Worm (Caenorhabditis elegans) whole organism, L1 larva: Measurements from ENCODE around the gene prdx-3.

Source experiments
- C04F5.9 ChIP-seq: sonication (generic microtip); optimal IDR thresholded peaks from 2 replicates; lab custom pipeline; 2016; ENCODE audit warnings: missing genetic modification characterization, missing compliant biosample characterization
- C34B4.2 ChIP-seq: sonication (generic microtip); optimal IDR thresholded peaks from 2 replicates; lab custom pipeline; 2017; ENCODE audit warnings: mild to moderate bottlenecking, missing genetic modification characterization, missing compliant biosample characterization
- aha-1 ChIP-seq: fragments of 150-350 bp; optimal IDR thresholded peaks from 2 replicates; lab custom pipeline; 2014; ENCODE audit warnings: missing biosample characterization, missing genetic modification characterization
- ceh-63 ChIP-seq: fragments of 200-800 bp; sonication (Bioruptor generic); optimal IDR thresholded peaks from 2 replicates; lab custom pipeline; 2018; ENCODE audit warnings: mild to moderate bottlenecking, missing genetic modification characterization, missing compliant biosample characterization
- ceh-88 ChIP-seq: fragments of 200-800 bp; sonication (Bioruptor generic); IDR thresholded peaks from 2 replicates; pipeline ENCODE4 v1.3.6; 2022; ENCODE audit warnings: missing genetic modification characterization, missing compliant biosample characterization
- ceh-90 ChIP-seq: sonication (generic microtip); optimal IDR thresholded peaks from 2 replicates; lab custom pipeline; 2016; ENCODE audit warnings: missing genetic modification characterization, missing compliant biosample characterization
- dsc-1 ChIP-seq: sonication (generic microtip); optimal IDR thresholded peaks from 2 replicates; lab custom pipeline; 2016; ENCODE audit warnings: mild to moderate bottlenecking, missing genetic modification characterization, missing compliant biosample characterization
- efl-1 ChIP-seq, 4 experiments: fragments of 150-350 bp; optimal IDR thresholded peaks in 3 of 4; peaks in 1 of 4; 1 replicate in 1 of 4; 2 replicates in 3 of 4; lab custom pipeline; 2014; ENCODE audit warnings: missing biosample characterization in 2 of 4, missing genetic modification characterization in 2 of 4, missing genetic modification reagents in 2 of 4
- efl-3 ChIP-seq: fragments of 200-800 bp; sonication (Bioruptor generic); optimal IDR thresholded peaks from 2 replicates; lab custom pipeline; 2018; ENCODE audit warnings: mild to moderate bottlenecking, missing genetic modification characterization, missing compliant biosample characterization
- egl-27 ChIP-seq, 2 experiments: fragments of 150-350 bp in 1 of 2; sonication (generic microtip); optimal IDR thresholded peaks; 3 replicates each; lab custom pipeline; 2017 to 2018; ENCODE audit warnings: missing biosample characterization in 2 of 2, missing genetic modification characterization in 2 of 2, missing genetic modification reagents in 2 of 2
- elt-3 ChIP-seq, 6 experiments: fragments of 150-350 bp in 1 of 6; sonication (generic microtip); optimal IDR thresholded peaks; 2 replicates each; lab custom pipeline; 2017 to 2018; ENCODE audit warnings: missing biosample characterization in 6 of 6, missing genetic modification characterization in 6 of 6, inconsistent platforms in 1 of 6
- ets-5 ChIP-seq: fragments of 200-800 bp; sonication (Bioruptor generic); IDR thresholded peaks from 2 replicates; pipeline ENCODE4 v1.3.6; 2022; ENCODE audit warnings: missing genetic modification characterization, missing compliant biosample characterization
- hpl-2 ChIP-seq: fragments of 150-350 bp; optimal IDR thresholded peaks from 2 replicates; lab custom pipeline; 2014; ENCODE audit warnings: missing biosample characterization, missing genetic modification reagents, missing genetic modification characterization
- isw-1 ChIP-seq: fragments of 200-800 bp; sonication (Bioruptor generic); IDR thresholded peaks from 2 replicates; pipeline ENCODE4 v1.3.6; 2022; ENCODE audit warnings: missing genetic modification characterization, missing compliant biosample characterization
- jun-1 ChIP-seq: fragments of 150-350 bp; optimal IDR thresholded peaks from 2 replicates; lab custom pipeline; 2014; ENCODE audit warnings: missing biosample characterization, missing genetic modification reagents, missing genetic modification characterization
- lin-14 ChIP-seq: fragments of 200-800 bp; sonication (Bioruptor generic); optimal IDR thresholded peaks from 2 replicates; lab custom pipeline; 2018; ENCODE audit warnings: mild to moderate bottlenecking, missing genetic modification characterization, moderate library complexity, missing compliant biosample characterization
- lir-3 ChIP-seq: sonication (generic microtip); optimal IDR thresholded peaks from 2 replicates; lab custom pipeline; 2016; ENCODE audit warnings: mild to moderate bottlenecking, missing genetic modification characterization, moderate library complexity, missing compliant biosample characterization; ENCODE audit not compliant: poor library complexity
- lsy-2 ChIP-seq, 2 experiments: fragments of 150-350 bp; optimal IDR thresholded peaks; 2 replicates each; lab custom pipeline; 2014; ENCODE audit warnings: missing biosample characterization in 2 of 2, missing genetic modification characterization in 2 of 2
- mep-1 ChIP-seq: fragments of 150-350 bp; optimal IDR thresholded peaks from 2 replicates; lab custom pipeline; 2014; ENCODE audit warnings: missing biosample characterization, missing genetic modification characterization
- nhr-19 ChIP-seq: fragments of 200-800 bp; sonication (Bioruptor generic); conservative IDR thresholded peaks from 2 replicates; pipeline ENCODE4 v1.3.6; 2022; ENCODE audit warnings: missing genetic modification characterization, missing compliant biosample characterization
- nhr-28 ChIP-seq: fragments of 150-350 bp; optimal IDR thresholded peaks from 2 replicates; lab custom pipeline; 2014; ENCODE audit warnings: missing biosample characterization, missing genetic modification characterization
- pag-3 ChIP-seq: sonication (generic microtip); optimal IDR thresholded peaks from 2 replicates; lab custom pipeline; 2017; ENCODE audit warnings: missing genetic modification characterization, mild to moderate bottlenecking, missing compliant biosample characterization, antibody characterized with exemption, borderline replicate concordance; ENCODE audit not compliant: insufficient read depth
- pqm-1 ChIP-seq: sonication (generic microtip); optimal IDR thresholded peaks from 3 replicates; lab custom pipeline; 2017; ENCODE audit warnings: missing biosample characterization, missing genetic modification characterization
- rnt-1 ChIP-seq: sonication (generic microtip); optimal IDR thresholded peaks from 2 replicates; lab custom pipeline; 2016; ENCODE audit warnings: mild to moderate bottlenecking, missing genetic modification characterization, moderate library complexity, missing compliant biosample characterization
- sptf-1 ChIP-seq: fragments of 150-350 bp; optimal IDR thresholded peaks from 2 replicates; lab custom pipeline; 2014; ENCODE audit warnings: missing biosample characterization, missing genetic modification characterization
- sup-37 ChIP-seq: fragments of 200-800 bp; sonication (Bioruptor generic); optimal IDR thresholded peaks from 2 replicates; lab custom pipeline; 2018; ENCODE audit warnings: mild to moderate bottlenecking, missing genetic modification characterization, missing compliant biosample characterization
- swsn-7 ChIP-seq: sonication (generic microtip); optimal IDR thresholded peaks from 2 replicates; lab custom pipeline; 2016; ENCODE audit warnings: missing genetic modification characterization, missing compliant biosample characterization
- unc-130 ChIP-seq: fragments of 150-350 bp; optimal IDR thresholded peaks from 2 replicates; lab custom pipeline; 2017; ENCODE audit warnings: missing biosample characterization, missing genetic modification characterization, inconsistent platforms
- vab-15 ChIP-seq: sonication (generic microtip); optimal IDR thresholded peaks from 2 replicates; lab custom pipeline; 2017; ENCODE audit warnings: missing genotype, mild to moderate bottlenecking, missing genetic modification characterization, missing compliant biosample characterization
- zip-4 ChIP-seq: fragments of 200-800 bp; sonication (Bioruptor generic); optimal IDR thresholded peaks from 2 replicates; lab custom pipeline; 2018; ENCODE audit warnings: mild to moderate bottlenecking, missing genetic modification characterization, moderate library complexity, missing compliant biosample characterization
- ztf-11 ChIP-seq, 2 experiments: sonication (generic microtip); optimal IDR thresholded peaks; 2 replicates each; lab custom pipeline; 2016 to 2017; ENCODE audit warnings: missing genetic modification characterization in 2 of 2, missing biosample characterization in 1 of 2, missing compliant biosample characterization in 1 of 2

The prdx-3 gene

ce11 chrIII:4434294-4434781 lies 27.1 kb downstream of the prdx-3 start, which contains the start of gene C28A5.1:
C28A5.1 (minus strand) TSS chrIII:4434344.
- TF ChIP-seq zip-4 (GFP tag; lab: Kevin White, UChicago) (no peak), dsc-1 (tag; lab: Kevin White, UChicago) (no peak), lir-3 (tag; lab: Kevin White, UChicago) (no peak), ceh-63 (peak; percentile 27), C34B4.2 (no peak)

- TF ChIP-seq swsn-7 (tag; lab: Kevin White, UChicago) (no peak), nhr-28 (tag; lab: Kevin White, UChicago) (no peak), efl-1 (optimal IDR thresholded peaks at IDR 0.05; lab: Kevin White, UChicago) (no peak), efl-1 (GFP tag; optimal IDR thresholded peaks at IDR 0.05 in 1 of 2; lab: Kevin White, UChicago) (peak in 1 of 2 experiments; percentile 59)
Observed at ce11 chrIII:4435262-4435661, 28.0 kb downstream of the prdx-3 start.

DNA sequence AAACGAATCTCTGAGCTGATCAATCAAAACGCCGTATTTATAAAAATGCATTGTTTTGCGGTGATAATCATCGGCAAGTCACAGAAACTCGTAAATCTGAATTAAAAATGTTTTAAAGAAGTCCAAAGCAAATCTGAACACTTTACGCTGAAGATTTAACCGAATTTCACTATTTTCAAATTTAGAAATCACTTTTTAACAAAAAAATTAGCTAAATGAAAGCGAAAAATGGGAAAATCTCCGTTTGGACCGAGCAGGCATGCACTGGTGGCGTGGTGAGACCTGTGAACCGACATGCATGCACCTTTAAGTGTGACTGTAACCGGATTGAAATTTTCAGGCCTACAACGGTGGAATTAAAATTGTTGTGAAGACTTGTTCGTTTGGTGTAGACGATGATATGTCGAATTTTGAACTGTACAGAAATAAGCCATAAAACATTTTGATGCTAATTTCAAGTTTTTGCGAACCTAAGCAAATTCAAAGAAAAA lies 32.3 kb downstream of the prdx-3 start, which contains the start of gene C28A5.2:
Gene C28A5.2 (minus strand): TSS at position 51 of the 491 bp plus-strand sequence.
- no peak for TF ChIP-seq efl-1 (optimal IDR thresholded peaks at IDR 0.05; lab: Kevin White, UChicago)
- peak in 1 of 2 experiments; percentile 29 for TF ChIP-seq efl-1 (GFP tag; optimal IDR thresholded peaks at IDR 0.05 in 1 of 2; lab: Kevin White, UChicago)
- no peak for TF ChIP-seq unc-130 (tag; lab: Kevin White, UChicago)
- TF ChIP-seq sup-37, result no peak
- no peak for TF ChIP-seq aha-1 (tag; lab: Kevin White, UChicago)

DNA sequence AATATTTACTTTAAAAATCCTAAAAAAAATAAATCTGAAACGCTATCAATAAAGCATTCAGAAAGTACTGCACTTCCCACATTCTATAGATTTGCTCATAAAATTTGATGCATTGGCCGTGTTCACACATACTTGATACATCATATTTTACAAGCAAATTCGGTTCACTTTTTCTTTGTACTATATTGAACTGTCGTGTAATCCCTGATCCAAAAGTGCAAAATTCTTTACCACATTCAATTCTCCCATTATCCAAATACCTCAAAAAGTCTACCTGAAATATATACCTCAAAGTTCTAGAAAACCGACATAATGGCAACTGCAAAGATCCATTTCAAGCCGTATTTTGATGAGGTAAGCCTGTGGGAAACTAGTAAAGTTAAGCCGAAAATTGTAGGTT lies 34.5 kb downstream of the prdx-3 start, which contains the start of gene nex-3:
Gene nex-3 (plus strand): TSS at position 301 of the 400 bp plus-strand sequence.
- TF ChIP-seq efl-1 (optimal IDR thresholded peaks at IDR 0.05; lab: Kevin White, UChicago) (no peak), efl-1 (GFP tag; optimal IDR thresholded peaks at IDR 0.05 in 1 of 2; lab: Kevin White, UChicago) (peak in 1 of 2 experiments; percentile 76), ceh-88 (GFP tag; lab: Robert Waterston, UW) (no peak), elt-3 (tag; optimal IDR thresholded peaks at IDR 0.05; lab: Kevin White, UChicago) (no peak)

DNA sequence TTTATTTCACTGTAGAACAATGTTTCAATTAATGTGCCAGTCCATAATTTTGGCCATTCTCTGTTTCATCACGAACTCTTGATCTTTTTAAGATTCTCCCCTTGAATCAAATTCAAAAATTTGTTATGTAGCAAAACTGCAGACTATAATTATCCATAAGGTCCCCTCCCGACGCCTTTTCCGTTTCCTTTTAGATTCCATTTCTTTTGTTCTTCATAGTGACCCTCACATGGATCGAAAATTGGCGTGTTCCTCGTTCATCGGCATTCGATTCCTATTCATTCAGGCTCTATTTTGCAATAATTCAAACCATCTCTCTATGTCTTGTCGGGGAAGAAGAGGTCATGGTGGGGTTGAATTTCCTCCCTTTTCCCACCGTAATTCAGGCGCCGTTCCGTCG lies 37.2 kb downstream of the prdx-3 start:
- TF ChIP-seq efl-1 (optimal IDR thresholded peaks at IDR 0.05; lab: Kevin White, UChicago) (no peak), efl-1 (GFP tag; optimal IDR thresholded peaks at IDR 0.05 in 1 of 2; lab: Kevin White, UChicago) (peak in 1 of 2 experiments; percentile 43), mep-1 (tag; lab: Kevin White, UChicago) (no peak), ceh-90 (tag; lab: Kevin White, UChicago) (no peak), nhr-19 (GFP tag; lab: Robert Waterston, UW) (no peak), pqm-1 (tag; lab: Kevin White, UChicago) (no peak), isw-1 (GFP tag; lab: Robert Waterston, UW) (no peak), lir-3 (tag; lab: Kevin White, UChicago) (no peak)

- TF ChIP-seq pag-3 (tag; lab: Kevin White, UChicago), result no peak
- TF ChIP-seq jun-1, result no peak
- TF ChIP-seq lin-14, result no peak
- TF ChIP-seq ztf-11 (tag; optimal IDR thresholded peaks at IDR 0.05; lab: Kevin White, UChicago), result no peak
- no peak for TF ChIP-seq efl-3 (GFP tag; lab: Kevin White, UChicago)
- no peak for TF ChIP-seq sptf-1
- no peak for TF ChIP-seq ets-5 (GFP tag; lab: Robert Waterston, UW)
- no peak for TF ChIP-seq lsy-2 (tag; optimal IDR thresholded peaks at IDR 0.05; lab: Kevin White, UChicago)
- TF ChIP-seq hpl-2 (GFP tag; lab: Kevin White, UChicago), result no peak
- TF ChIP-seq egl-27 (tag; optimal IDR thresholded peaks at IDR 0.05; lab: Kevin White, UChicago), result no peak
- no peak for TF ChIP-seq C04F5.9 (tag; lab: Kevin White, UChicago)
- TF ChIP-seq vab-15, result no peak
- no peak for TF ChIP-seq rnt-1
- TF ChIP-seq, all 84 proteins: peak for 0
Observed at ce11 chrIII:4448029-4448428, 40.8 kb downstream of the prdx-3 start.
